Worm (Caenorhabditis elegans) whole organism, early embryonic: Measurements from ENCODE around the gene D1054.3.

ENCODE experiments used
- B0310.2 ChIP-seq: sonication (generic microtip); optimal IDR thresholded peaks from 2 replicates; lab custom pipeline; 2016; ENCODE audit warnings: mild to moderate bottlenecking, missing genetic modification characterization, missing compliant biosample characterization
- F13C5.2 ChIP-seq: sonication (generic microtip); optimal IDR thresholded peaks from 2 replicates; lab custom pipeline; 2017; ENCODE audit warnings: mild to moderate bottlenecking, missing genetic modification characterization, inconsistent platforms, missing compliant biosample characterization
- aly-1 ChIP-seq: sonication (generic microtip); optimal IDR thresholded peaks from 2 replicates; lab custom pipeline; 2016; ENCODE audit warnings: missing genetic modification characterization, missing compliant biosample characterization
- ama-1 ChIP-seq: fragments of 150-350 bp; optimal IDR thresholded peaks from 2 replicates; lab custom pipeline; 2014
- ceh-13 ChIP-seq: fragments of 200-800 bp; sonication (Bioruptor generic); optimal IDR thresholded peaks from 2 replicates; lab custom pipeline; 2018; ENCODE audit warnings: mild to moderate bottlenecking, missing genetic modification characterization, missing compliant biosample characterization
- ceh-36 ChIP-seq: sonication (generic microtip); optimal IDR thresholded peaks from 2 replicates; lab custom pipeline; 2016; ENCODE audit warnings: missing genetic modification characterization, inconsistent platforms, missing compliant biosample characterization
- ets-7 ChIP-seq: sonication (generic microtip); optimal IDR thresholded peaks from 2 replicates; lab custom pipeline; 2016; ENCODE audit warnings: missing genotype, missing genetic modification characterization, missing compliant biosample characterization
- flt-1 ChIP-seq: fragments of 200-800 bp; sonication (Bioruptor generic); IDR thresholded peaks from 2 replicates; pipeline ENCODE4 v1.3.6; 2022; ENCODE audit warnings: missing genetic modification characterization, missing compliant biosample characterization
- hmbx-1 ChIP-seq: sonication (generic microtip); optimal IDR thresholded peaks from 2 replicates; lab custom pipeline; 2016; ENCODE audit warnings: mild to moderate bottlenecking, missing genetic modification characterization, missing compliant biosample characterization
- hmg-4 ChIP-seq: fragments of 200-800 bp; sonication (Bioruptor generic); optimal IDR thresholded peaks from 2 replicates; lab custom pipeline; 2018; ENCODE audit warnings: mild to moderate bottlenecking, missing genetic modification characterization, missing compliant biosample characterization
- hnd-1 ChIP-seq: sonication (generic microtip); optimal IDR thresholded peaks from 2 replicates; lab custom pipeline; 2016; ENCODE audit warnings: missing genetic modification characterization, missing compliant biosample characterization
- pes-1 ChIP-seq: fragments of 200-800 bp; sonication (Bioruptor generic); IDR thresholded peaks from 2 replicates; pipeline ENCODE4 v1.3.6; 2022; ENCODE audit warnings: missing genetic modification reagents, missing genetic modification characterization, missing compliant biosample characterization
- scrt-1 ChIP-seq: fragments of 200-800 bp; sonication (Bioruptor generic); IDR thresholded peaks from 2 replicates; pipeline ENCODE4 v1.3.6; 2022; ENCODE audit warnings: missing genetic modification characterization, missing compliant biosample characterization
- sea-1 ChIP-seq: fragments of 200-800 bp; sonication (Bioruptor generic); conservative IDR thresholded peaks from 2 replicates; pipeline ENCODE4 v1.3.6; 2022; ENCODE audit warnings: missing genetic modification characterization, missing compliant biosample characterization
- tbx-11 ChIP-seq: fragments of 200-800 bp; sonication (Bioruptor generic); IDR thresholded peaks from 2 replicates; pipeline ENCODE4 v1.3.6; 2022; ENCODE audit warnings: missing genetic modification characterization, missing compliant biosample characterization
- tbx-37 ChIP-seq: fragments of 200-800 bp; sonication (Bioruptor generic); conservative IDR thresholded peaks from 2 replicates; pipeline ENCODE4 v1.3.6; 2022; ENCODE audit warnings: missing genetic modification reagents, missing genetic modification characterization, missing compliant biosample characterization
- tra-4 ChIP-seq: sonication (generic microtip); optimal IDR thresholded peaks from 2 replicates; lab custom pipeline; 2017; ENCODE audit warnings: missing genetic modification characterization, missing compliant biosample characterization

Gene D1054.3

DNA sequence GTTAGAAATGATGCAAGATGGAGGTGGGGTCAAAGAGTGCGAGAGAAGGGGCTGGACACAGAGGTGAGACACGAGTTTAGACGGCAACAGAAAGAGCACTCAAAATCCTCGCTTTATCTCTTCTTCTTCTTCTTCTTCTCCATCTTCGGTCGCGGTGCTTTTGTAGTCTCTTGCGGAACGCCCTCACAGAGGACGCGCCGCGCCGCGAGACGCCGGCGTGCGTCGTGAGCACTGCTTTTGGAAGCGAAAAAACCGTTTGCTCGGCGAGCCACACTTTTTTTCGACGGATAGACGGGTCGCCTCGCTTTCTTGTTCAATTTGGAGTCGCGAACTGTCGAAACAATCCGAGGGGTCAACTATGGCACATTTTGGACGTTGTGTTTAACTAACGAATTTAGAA, 19.7 kb downstream of the D1054.3 start, which contains the start of gene D1054.9:
D1054.9 (minus strand) TSS at position 137 of the 400 bp plus-strand sequence.
- no peak for TF ChIP-seq B0310.2

DNA sequence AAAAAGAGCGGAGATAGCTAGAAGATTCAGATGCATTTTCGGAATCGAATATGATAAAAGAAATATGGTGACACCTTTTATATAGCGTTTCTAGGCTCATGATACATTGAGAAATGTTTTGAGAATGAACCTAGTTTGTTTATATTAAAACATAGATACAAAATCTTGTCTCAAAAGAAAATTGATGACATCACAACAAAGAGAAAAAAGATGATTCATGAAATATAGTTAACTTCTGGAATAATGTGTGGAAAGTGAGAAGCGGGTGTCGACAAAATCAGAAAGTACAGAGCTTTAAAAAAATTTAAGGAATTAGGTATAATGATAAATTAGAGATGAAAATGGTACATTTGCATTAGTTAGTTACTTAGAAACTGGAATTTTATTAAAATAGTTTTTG, 21.5 kb downstream of the D1054.3 start, which contains the start of gene D1054.10:
D1054.10 (minus strand) TSS at position 101 of the 400 bp plus-strand sequence.
- TF ChIP-seq tra-4 (tag; lab: Kevin White, UChicago) = no peak
- TF ChIP-seq hmg-4 = no peak
- no peak for TF ChIP-seq tbx-11 (GFP tag; lab: Robert Waterston, UW)
- TF ChIP-seq hnd-1 (tag; lab: Kevin White, UChicago) = no peak
- TF ChIP-seq B0310.2 = no peak
- TF ChIP-seq sea-1 (GFP tag; lab: Robert Waterston, UW) = no peak
- TF ChIP-seq scrt-1 (GFP tag; lab: Robert Waterston, UW) = no peak
- no peak for TF ChIP-seq aly-1
- no peak for TF ChIP-seq ceh-36 (tag; lab: Kevin White, UChicago)
- no peak for TF ChIP-seq hmbx-1 (tag; lab: Kevin White, UChicago)
- TF ChIP-seq flt-1 (GFP tag; lab: Robert Waterston, UW) = no peak
- TF ChIP-seq F13C5.2 (tag; lab: Kevin White, UChicago) = no peak
- TF ChIP-seq tbx-37 (GFP tag; lab: Robert Waterston, UW) = no peak
- no peak for TF ChIP-seq ama-1 (lab: Kevin White, UChicago)
- no peak for TF ChIP-seq ets-7 (tag; lab: Kevin White, UChicago)
- TF ChIP-seq pes-1 (GFP tag; lab: Robert Waterston, UW) = no peak
- no peak for TF ChIP-seq ceh-13 (GFP tag; lab: Kevin White, UChicago)

DNA sequence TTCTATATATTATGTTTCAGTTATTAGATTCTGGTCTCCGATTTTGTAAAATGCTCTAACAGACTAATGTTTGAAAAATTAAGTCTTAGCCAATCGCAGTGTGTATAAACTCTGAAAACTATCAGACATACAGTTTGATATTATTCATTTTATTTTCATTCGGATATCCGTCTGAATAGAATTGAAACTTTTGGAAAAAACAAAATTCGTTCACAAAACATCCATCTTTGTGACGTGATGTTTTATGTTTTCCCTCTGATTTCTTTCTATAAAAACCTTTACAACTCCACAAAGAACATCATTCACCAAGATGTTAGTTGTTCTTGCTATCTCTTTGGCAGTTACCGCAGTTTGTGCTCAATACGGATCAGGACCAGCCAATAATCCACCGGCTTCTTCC, 22.2 kb downstream of the D1054.3 start, which contains the start of gene ule-3:
ule-3 (plus strand) TSS at position 301 of the 400 bp plus-strand sequence.
- TF ChIP-seq pes-1 (GFP tag; lab: Robert Waterston, UW) = no peak
- TF ChIP-seq sea-1 (GFP tag; lab: Robert Waterston, UW) = no peak
- no peak for TF ChIP-seq F13C5.2 (tag; lab: Kevin White, UChicago)
- TF ChIP-seq ceh-13 (GFP tag; lab: Kevin White, UChicago) = no peak
- TF ChIP-seq scrt-1 (GFP tag; lab: Robert Waterston, UW) = no peak
- no peak for TF ChIP-seq flt-1 (GFP tag; lab: Robert Waterston, UW)
- no peak for TF ChIP-seq tbx-37 (GFP tag; lab: Robert Waterston, UW)
- no peak for TF ChIP-seq tra-4 (tag; lab: Kevin White, UChicago)
- TF ChIP-seq ama-1 (lab: Kevin White, UChicago) = no peak
- no peak for TF ChIP-seq ets-7 (tag; lab: Kevin White, UChicago)
- TF ChIP-seq hmg-4 = no peak
- no peak for TF ChIP-seq tbx-11 (GFP tag; lab: Robert Waterston, UW)
- TF ChIP-seq hnd-1 (tag; lab: Kevin White, UChicago) = no peak
- no peak for TF ChIP-seq hmbx-1 (tag; lab: Kevin White, UChicago)
- no peak for TF ChIP-seq ceh-36 (tag; lab: Kevin White, UChicago)
- no peak for TF ChIP-seq B0310.2

DNA sequence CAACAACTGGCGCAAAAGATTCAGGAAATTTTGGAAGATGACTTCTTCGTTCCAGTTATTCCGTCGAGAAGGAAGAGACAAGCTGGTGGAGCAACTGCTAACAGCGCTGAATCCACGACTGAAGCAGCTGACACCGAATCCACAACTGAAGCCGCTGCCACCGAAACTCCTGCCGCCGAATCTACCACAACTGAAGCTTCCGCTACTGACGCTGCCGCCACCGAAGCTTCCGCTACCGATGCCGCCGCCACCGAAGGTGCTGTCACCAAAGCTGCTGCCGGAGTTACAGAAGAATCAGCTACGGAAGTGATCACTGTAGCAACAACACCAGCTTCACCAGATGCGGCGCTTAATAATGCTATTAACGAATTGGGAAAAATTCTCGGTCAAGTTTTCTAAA, 23.2 kb downstream of the D1054.3 start:
- TF ChIP-seq hmg-4 = no peak
- TF ChIP-seq aly-1 = no peak
- no peak for TF ChIP-seq pes-1 (GFP tag; lab: Robert Waterston, UW)
- TF ChIP-seq F13C5.2 (tag; lab: Kevin White, UChicago) = no peak
- no peak for TF ChIP-seq hnd-1 (tag; lab: Kevin White, UChicago)
- no peak for TF ChIP-seq scrt-1 (GFP tag; lab: Robert Waterston, UW)
- no peak for TF ChIP-seq tbx-11 (GFP tag; lab: Robert Waterston, UW)
- TF ChIP-seq ceh-13 (GFP tag; lab: Kevin White, UChicago) = no peak
- no peak for TF ChIP-seq tra-4 (tag; lab: Kevin White, UChicago)
- no peak for TF ChIP-seq B0310.2
- no peak for TF ChIP-seq hmbx-1 (tag; lab: Kevin White, UChicago)
- TF ChIP-seq ets-7 (tag; lab: Kevin White, UChicago) = no peak
- TF ChIP-seq tbx-37 (GFP tag; lab: Robert Waterston, UW) = no peak

DNA sequence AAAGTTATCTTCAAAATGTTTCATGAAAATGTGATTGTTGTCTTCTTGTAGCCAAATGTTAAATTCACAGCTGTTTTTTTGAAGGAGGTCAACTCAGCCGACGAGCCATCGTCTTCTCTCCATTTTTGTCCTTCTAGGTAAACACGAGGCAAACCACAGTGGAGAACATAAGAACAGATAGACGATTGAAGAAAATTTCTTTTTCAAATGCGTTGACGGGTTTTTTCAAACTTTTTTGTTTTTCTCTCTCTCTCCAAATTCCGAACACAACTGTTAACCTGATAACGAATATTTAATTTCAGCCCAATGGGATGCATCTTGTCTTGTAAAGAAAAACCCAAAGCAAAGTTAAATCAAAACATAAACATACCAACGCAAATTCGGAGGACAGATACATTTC, 24.2 kb downstream of the D1054.3 start, which contains the start of gene D1054.19:
D1054.19 (plus strand) TSS at position 301 of the 400 bp plus-strand sequence.
- no peak for TF ChIP-seq scrt-1 (GFP tag; lab: Robert Waterston, UW)
- no peak for TF ChIP-seq sea-1 (GFP tag; lab: Robert Waterston, UW)
- no peak for TF ChIP-seq pes-1 (GFP tag; lab: Robert Waterston, UW)
- TF ChIP-seq F13C5.2 (tag; lab: Kevin White, UChicago) = no peak
- TF ChIP-seq ama-1 (lab: Kevin White, UChicago) = no peak
- no peak for TF ChIP-seq ets-7 (tag; lab: Kevin White, UChicago)
- TF ChIP-seq flt-1 (GFP tag; lab: Robert Waterston, UW) = no peak
- TF ChIP-seq ceh-36 (tag; lab: Kevin White, UChicago) = no peak
- no peak for TF ChIP-seq hmg-4
- no peak for TF ChIP-seq tra-4 (tag; lab: Kevin White, UChicago)
- TF ChIP-seq ceh-13 (GFP tag; lab: Kevin White, UChicago) = no peak
- no peak for TF ChIP-seq B0310.2
- no peak for TF ChIP-seq tbx-11 (GFP tag; lab: Robert Waterston, UW)

DNA sequence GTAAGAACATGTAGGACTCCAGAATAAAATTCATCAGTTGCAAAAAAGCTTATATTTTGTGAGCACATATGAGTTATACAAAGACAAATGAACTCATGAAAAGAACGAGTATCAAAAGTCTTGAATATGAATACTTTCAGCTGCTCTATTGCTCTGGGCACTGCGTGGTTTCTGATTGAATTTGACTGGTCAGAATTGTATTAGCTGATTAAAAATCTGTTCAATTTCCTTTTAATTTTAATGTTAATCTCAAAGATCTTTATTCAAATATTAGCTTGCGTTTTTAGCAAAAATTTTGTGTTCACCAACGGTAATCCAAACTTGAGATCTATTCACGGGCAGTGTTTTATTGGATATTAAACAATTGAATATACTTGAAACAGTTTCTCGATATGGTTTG, 26.8 kb downstream of the D1054.3 start, which contains the start of gene srh-184:
srh-184 (minus strand) TSS at position 101 of the 400 bp plus-strand sequence.
- no peak for TF ChIP-seq sea-1 (GFP tag; lab: Robert Waterston, UW)
- TF ChIP-seq ceh-36 (tag; lab: Kevin White, UChicago) = no peak
- no peak for TF ChIP-seq ceh-13 (GFP tag; lab: Kevin White, UChicago)
- TF ChIP-seq F13C5.2 (tag; lab: Kevin White, UChicago) = no peak
- no peak for TF ChIP-seq hmbx-1 (tag; lab: Kevin White, UChicago)
- TF ChIP-seq scrt-1 (GFP tag; lab: Robert Waterston, UW) = no peak
- no peak for TF ChIP-seq tra-4 (tag; lab: Kevin White, UChicago)
- TF ChIP-seq B0310.2 = no peak
- TF ChIP-seq ama-1 (lab: Kevin White, UChicago) = no peak
- TF ChIP-seq hnd-1 (tag; lab: Kevin White, UChicago) = no peak
- no peak for TF ChIP-seq tbx-37 (GFP tag; lab: Robert Waterston, UW)
- no peak for TF ChIP-seq tbx-11 (GFP tag; lab: Robert Waterston, UW)
- TF ChIP-seq ets-7 (tag; lab: Kevin White, UChicago) = no peak
- no peak for TF ChIP-seq aly-1
- no peak for TF ChIP-seq hmg-4
- TF ChIP-seq flt-1 (GFP tag; lab: Robert Waterston, UW) = no peak
- TF ChIP-seq pes-1 (GFP tag; lab: Robert Waterston, UW) = no peak
